Worm (Caenorhabditis elegans): ENCODE measurements around the gene mpz-4.

- no peak for TF ChIP-seq ztf-25 (GFP tag; IDR thresholded peaks at IDR 0.05)
- no peak for TF ChIP-seq madf-3 (GFP tag; IDR thresholded peaks at IDR 0.05)
- TF ChIP-seq F22D6.2 (tag; optimal IDR thresholded peaks at IDR 0.05): no peak
- TF ChIP-seq dpl-1 (GFP tag; optimal IDR thresholded peaks at IDR 0.05): no peak
- TF ChIP-seq Y53F4B.3 (GFP tag; IDR thresholded peaks at IDR 0.05): no peak
- no peak for TF ChIP-seq lin-40 (tag; optimal IDR thresholded peaks at IDR 0.05)
- no peak for TF ChIP-seq unc-62 (GFP tag; optimal IDR thresholded peaks at IDR 0.05)
Measured at ce11 chrIV:4802494-4802893, 24.6 kb downstream of the mpz-4 start, which contains the start of gene dpf-7.

Data from whole organism, young adult.